Worm (Caenorhabditis elegans) whole organism, young adult: ENCODE data around the gene C25E10.17.

Experiments
- B0019.2 ChIP-seq: fragments of 200-800 bp; sonication (Bioruptor generic); conservative IDR thresholded peaks from 2 replicates; pipeline ENCODE4 v1.3.6; 2022; ENCODE audit warnings: missing genetic modification reagents, missing genetic modification characterization, missing compliant biosample characterization
- B0035.1 ChIP-seq: sonication (generic microtip); optimal IDR thresholded peaks from 2 replicates; lab custom pipeline; 2016; ENCODE audit warnings: missing genetic modification characterization, mild to moderate bottlenecking, missing compliant biosample characterization, missing genotype, missing genetic modification reagents
- B0261.1 ChIP-seq: sonication (generic microtip); optimal IDR thresholded peaks from 2 replicates; lab custom pipeline; 2016; ENCODE audit warnings: mild to moderate bottlenecking, missing genetic modification characterization, moderate library complexity, missing compliant biosample characterization
- B0336.3 ChIP-seq: fragments of 200-800 bp; sonication (Bioruptor generic); IDR thresholded peaks from 2 replicates; pipeline ENCODE4 v1.3.6; 2022; ENCODE audit warnings: missing genetic modification characterization, missing compliant biosample characterization
- D2030.7 ChIP-seq: fragments of 200-800 bp; sonication (Bioruptor generic); IDR thresholded peaks from 2 replicates; pipeline ENCODE4 v1.3.6; 2022; ENCODE audit warnings: missing genetic modification reagents, missing genetic modification characterization, missing compliant biosample characterization
- F33H1.4 ChIP-seq: fragments of 200-800 bp; sonication (Bioruptor generic); IDR thresholded peaks from 2 replicates; pipeline ENCODE4 v1.3.6; 2022; ENCODE audit warnings: missing genetic modification reagents, missing genetic modification characterization, missing compliant biosample characterization
- F37B4.10 ChIP-seq: fragments of 200-800 bp; sonication (Bioruptor generic); IDR thresholded peaks from 2 replicates; pipeline ENCODE4 v1.3.6; 2022; ENCODE audit warnings: missing genetic modification characterization, missing compliant biosample characterization
- ZK185.1 ChIP-seq: sonication (generic microtip); optimal IDR thresholded peaks from 2 replicates; lab custom pipeline; 2016; ENCODE audit warnings: mild to moderate bottlenecking, missing genetic modification characterization, missing compliant biosample characterization; ENCODE audit not compliant: poor library complexity, severe bottlenecking
- ama-1 ChIP-seq, 3 experiments: fragments of 150-350 bp in 1 of 3; sonication (generic microtip) in 2 of 3; optimal IDR thresholded peaks; 2 replicates each; lab custom pipeline; 2014 to 2018; ENCODE audit warnings: missing biosample characterization in 2 of 3, missing genetic modification characterization in 2 of 3, missing genetic modification reagents in 2 of 3
- aptf-2 ChIP-seq: fragments of 200-800 bp; sonication (Bioruptor generic); conservative IDR thresholded peaks from 2 replicates; pipeline ENCODE4 v1.3.6; 2022; ENCODE audit warnings: missing genetic modification reagents, missing genetic modification characterization, missing compliant biosample characterization
- athp-1 ChIP-seq: sonication (generic microtip); optimal IDR thresholded peaks from 2 replicates; lab custom pipeline; 2017; ENCODE audit warnings: mild to moderate bottlenecking, missing genetic modification characterization, missing compliant biosample characterization
- attf-3 ChIP-seq: fragments of 200-800 bp; sonication (Bioruptor generic); conservative IDR thresholded peaks from 2 replicates; pipeline ENCODE4 v1.3.6; 2022; ENCODE audit warnings: missing genetic modification reagents, missing genetic modification characterization, missing compliant biosample characterization
- bed-2 ChIP-seq: fragments of 200-800 bp; sonication (Bioruptor generic); IDR thresholded peaks from 2 replicates; pipeline ENCODE4 v1.3.6; 2022; ENCODE audit warnings: missing genetic modification reagents, missing genetic modification characterization, missing compliant biosample characterization
- ccch-3 ChIP-seq: fragments of 200-800 bp; sonication (Bioruptor generic); optimal IDR thresholded peaks from 2 replicates; lab custom pipeline; 2018; ENCODE audit warnings: mild to moderate bottlenecking, missing genetic modification characterization, missing compliant biosample characterization
- cebp-1 ChIP-seq, 2 experiments: fragments of 200-800 bp in 1 of 2; sonication (Bioruptor generic) in 1 of 2; sonication (generic microtip) in 1 of 2; IDR thresholded peaks in 1 of 2; optimal IDR thresholded peaks in 1 of 2; 2 replicates each; pipeline versions ENCODE4 v1.3.6 to Lab custom; 2017 to 2022; ENCODE audit warnings: missing compliant biosample characterization in 2 of 2, missing genetic modification characterization in 2 of 2, mild to moderate bottlenecking in 1 of 2, missing genetic modification reagents in 1 of 2, moderate library complexity in 1 of 2
- ceh-27 ChIP-seq: fragments of 200-800 bp; sonication (Bioruptor generic); optimal IDR thresholded peaks from 2 replicates; lab custom pipeline; 2018; ENCODE audit warnings: mild to moderate bottlenecking, missing genetic modification characterization, moderate library complexity, missing compliant biosample characterization
- ceh-79 ChIP-seq: sonication (generic microtip); optimal IDR thresholded peaks from 2 replicates; lab custom pipeline; 2017; ENCODE audit warnings: mild to moderate bottlenecking, missing genetic modification characterization, missing compliant biosample characterization
- egl-44 ChIP-seq: fragments of 200-800 bp; sonication (Bioruptor generic); IDR thresholded peaks from 2 replicates; pipeline ENCODE4 v1.3.6; 2022; ENCODE audit warnings: missing genetic modification reagents, missing genetic modification characterization, missing compliant biosample characterization
- ets-4 ChIP-seq: fragments of 200-800 bp; sonication (Bioruptor generic); optimal IDR thresholded peaks from 2 replicates; lab custom pipeline; 2018; ENCODE audit warnings: mild to moderate bottlenecking, missing genetic modification characterization, missing compliant biosample characterization
- gei-17 ChIP-seq: fragments of 200-800 bp; sonication (Bioruptor generic); optimal IDR thresholded peaks from 2 replicates; lab custom pipeline; 2018; ENCODE audit warnings: mild to moderate bottlenecking, missing genetic modification characterization, missing compliant biosample characterization
- hlh-26 ChIP-seq: fragments of 200-800 bp; sonication (Bioruptor generic); conservative IDR thresholded peaks from 2 replicates; pipeline ENCODE4 v1.3.6; 2022; ENCODE audit warnings: missing genetic modification reagents, missing genetic modification characterization, missing compliant biosample characterization
- lin-54 ChIP-seq: fragments of 200-800 bp; sonication (Bioruptor generic); optimal IDR thresholded peaks from 2 replicates; lab custom pipeline; 2018; ENCODE audit warnings: mild to moderate bottlenecking, missing genetic modification characterization, missing compliant biosample characterization
- lsl-1 ChIP-seq: fragments of 200-800 bp; sonication (Bioruptor generic); optimal IDR thresholded peaks from 2 replicates; lab custom pipeline; 2018; ENCODE audit warnings: mild to moderate bottlenecking, missing genetic modification characterization, moderate library complexity, missing compliant biosample characterization
- madf-10 ChIP-seq: sonication (generic microtip); optimal IDR thresholded peaks from 2 replicates; lab custom pipeline; 2016; ENCODE audit warnings: mild to moderate bottlenecking, missing genetic modification characterization, missing compliant biosample characterization
- madf-3 ChIP-seq: fragments of 200-800 bp; sonication (Bioruptor generic); IDR thresholded peaks from 2 replicates; pipeline ENCODE4 v1.3.6; 2022; ENCODE audit warnings: missing genetic modification reagents, missing genetic modification characterization, missing compliant biosample characterization
- madf-8 ChIP-seq: fragments of 200-800 bp; sonication (Bioruptor generic); conservative IDR thresholded peaks from 2 replicates; pipeline ENCODE4 v1.3.6; 2022; ENCODE audit warnings: missing genetic modification reagents, missing genetic modification characterization, missing compliant biosample characterization
- mxl-1 ChIP-seq: sonication (generic microtip); optimal IDR thresholded peaks from 2 replicates; lab custom pipeline; 2016; ENCODE audit warnings: missing genetic modification characterization, missing compliant biosample characterization
- nhr-120 ChIP-seq: fragments of 200-800 bp; sonication (Bioruptor generic); IDR thresholded peaks from 2 replicates; pipeline ENCODE4 v1.3.6; 2022; ENCODE audit warnings: missing genetic modification characterization, missing compliant biosample characterization
- nhr-80 ChIP-seq: sonication (generic microtip); optimal IDR thresholded peaks from 2 replicates; lab custom pipeline; 2016; ENCODE audit warnings: missing genetic modification characterization, missing compliant biosample characterization
- nhr-90 ChIP-seq: sonication (generic microtip); optimal IDR thresholded peaks from 2 replicates; lab custom pipeline; 2016; ENCODE audit warnings: missing genotype, mild to moderate bottlenecking, missing genetic modification characterization, missing compliant biosample characterization
- pha-4 ChIP-seq: fragments of 150-350 bp; sonication (generic microtip); optimal IDR thresholded peaks from 2 replicates; lab custom pipeline; 2014; ENCODE audit warnings: missing biosample characterization, missing genetic modification reagents, missing genetic modification characterization
- rec-8 ChIP-seq, 2 experiments: sonication (generic microtip); optimal IDR thresholded peaks; 2 replicates each; lab custom pipeline; 2016; ENCODE audit warnings: mild to moderate bottlenecking in 2 of 2, missing genetic modification characterization in 2 of 2, missing genetic modification reagents in 2 of 2, missing genotype in 2 of 2, missing biosample characterization in 1 of 2, missing compliant biosample characterization in 1 of 2, moderate library complexity in 1 of 2
- repo-1 ChIP-seq: sonication (generic microtip); optimal IDR thresholded peaks from 2 replicates; lab custom pipeline; 2017; ENCODE audit warnings: mild to moderate bottlenecking, missing genetic modification characterization, missing compliant biosample characterization
- snpc-1.1 ChIP-seq: sonication (generic microtip); optimal IDR thresholded peaks from 2 replicates; lab custom pipeline; 2017; ENCODE audit warnings: missing genetic modification characterization, mild to moderate bottlenecking, missing compliant biosample characterization, antibody characterized with exemption, moderate library complexity, missing genotype, missing genetic modification reagents; ENCODE audit not compliant: insufficient read depth
- snpc-3.4 ChIP-seq: sonication (generic microtip); optimal IDR thresholded peaks from 2 replicates; lab custom pipeline; 2017; ENCODE audit warnings: missing genetic modification characterization, mild to moderate bottlenecking, missing compliant biosample characterization, antibody characterized with exemption, moderate library complexity, missing genotype, missing genetic modification reagents
- sptf-2 ChIP-seq: fragments of 200-800 bp; sonication (Bioruptor generic); optimal IDR thresholded peaks from 2 replicates; lab custom pipeline; 2018; ENCODE audit warnings: mild to moderate bottlenecking, missing genetic modification characterization, missing compliant biosample characterization
- unc-130 ChIP-seq: sonication (generic microtip); optimal IDR thresholded peaks from 2 replicates; lab custom pipeline; 2016; ENCODE audit warnings: missing genetic modification reagents, missing genetic modification characterization, missing compliant biosample characterization
- unc-62 ChIP-seq: fragments of 150-350 bp; optimal IDR thresholded peaks from 2 replicates; lab custom pipeline; 2014; ENCODE audit warnings: missing biosample characterization, missing genetic modification reagents, missing genetic modification characterization
- zfh-2 ChIP-seq: fragments of 200-800 bp; sonication (Bioruptor generic); conservative IDR thresholded peaks from 2 replicates; pipeline ENCODE4 v1.3.6; 2022; ENCODE audit warnings: missing genetic modification reagents, missing genetic modification characterization, missing compliant biosample characterization
- ztf-22 ChIP-seq: fragments of 200-800 bp; sonication (Bioruptor generic); optimal IDR thresholded peaks from 2 replicates; lab custom pipeline; 2018; ENCODE audit warnings: mild to moderate bottlenecking, missing genetic modification characterization, moderate library complexity, missing compliant biosample characterization
- ztf-3 ChIP-seq: fragments of 200-800 bp; sonication (Bioruptor generic); optimal IDR thresholded peaks from 2 replicates; lab custom pipeline; 2018; ENCODE audit warnings: mild to moderate bottlenecking, missing genetic modification characterization, missing compliant biosample characterization

C25E10.17 gene

DNA sequence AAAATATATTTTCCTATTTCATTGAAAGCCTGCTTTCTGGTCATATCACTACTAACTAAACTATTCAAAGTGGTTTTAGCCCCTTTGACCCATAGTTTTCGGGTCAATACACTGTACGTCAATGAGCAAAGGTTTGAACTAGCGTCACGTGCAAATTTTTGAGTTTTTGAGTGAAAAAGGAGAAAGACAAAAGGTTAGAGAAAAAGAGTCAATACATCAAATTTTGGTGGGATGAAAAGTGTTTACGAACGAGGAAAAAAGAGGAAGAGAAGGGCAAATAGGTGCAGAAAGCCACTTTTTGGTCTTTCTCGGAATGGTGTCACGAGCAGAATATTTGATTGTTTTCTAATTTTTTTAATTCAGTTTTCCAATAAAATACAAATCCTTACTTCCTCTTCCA, 28.4 kb upstream of the C25E10.17 start:
- TF ChIP-seq ets-4 (GFP tag; lab: Kevin White, UChicago): no peak
- TF ChIP-seq unc-62 (GFP tag; lab: Kevin White, UChicago): no peak
- TF ChIP-seq nhr-120 (GFP tag; lab: Robert Waterston, UW): no peak
- TF ChIP-seq unc-130 (GFP tag; lab: Kevin White, UChicago): no peak

DNA sequence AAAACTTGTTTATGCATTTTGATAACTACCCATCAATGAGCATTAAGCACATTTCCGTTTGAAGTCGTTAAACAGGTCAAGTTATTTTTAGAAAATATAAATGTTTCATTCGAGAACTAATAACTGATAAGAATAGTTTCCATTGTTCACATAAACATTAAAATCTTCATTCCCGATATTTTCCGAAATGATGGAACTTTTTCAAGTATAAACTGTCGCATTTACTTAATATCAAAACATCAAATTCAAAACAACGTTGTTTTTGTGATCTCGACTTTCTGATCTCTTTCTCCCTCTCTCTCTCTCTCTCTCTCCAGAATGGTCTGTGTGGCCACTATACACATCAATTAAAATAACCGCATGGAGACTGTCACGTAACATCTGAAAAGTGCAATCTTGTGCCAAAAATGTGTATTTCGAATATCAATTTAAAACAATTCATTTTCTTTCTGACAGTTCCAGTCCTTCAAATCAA, 27.0 kb upstream of the C25E10.17 start:
- TF ChIP-seq B0035.1 (tag; lab: Kevin White, UChicago) (no peak), ama-1 (optimal IDR thresholded peaks at IDR 0.05; lab: Kevin White, UChicago) (peak; percentile 69), ama-1 (GFP tag; optimal IDR thresholded peaks at IDR 0.05; lab: Kevin White, UChicago) (no peak), zfh-2 (GFP tag; lab: Robert Waterston, UW) (no peak), egl-44 (no peak), ztf-22 (GFP tag; lab: Kevin White, UChicago) (no peak), ccch-3 (GFP tag; lab: Kevin White, UChicago) (no peak), pha-4 (tag; lab: Kevin White, UChicago) (peak; percentile 12), snpc-3.4 (tag; lab: Kevin White, UChicago) (no peak), snpc-1.1 (tag; lab: Kevin White, UChicago) (no peak), gei-17 (no peak), sptf-2 (no peak), nhr-80 (tag; lab: Kevin White, UChicago) (peak; percentile 64), repo-1 (no peak), athp-1 (tag; lab: Kevin White, UChicago) (no peak), B0336.3 (GFP tag; lab: Robert Waterston, UW) (peak; percentile 37; the same call in 1 of the 2 replicates), ZK185.1 (tag; lab: Kevin White, UChicago) (peak; percentile 11), bed-2 (no peak), nhr-90 (no peak), cebp-1 (GFP tag; IDR thresholded peaks at IDR 0.05; lab: Robert Waterston, UW) (0 out of 2 replicates have a peak, but pooled peaks have one; percentile 26), cebp-1 (tag; optimal IDR thresholded peaks at IDR 0.05; lab: Kevin White, UChicago) (peak; percentile 32), madf-10 (tag; lab: Kevin White, UChicago) (no peak), B0019.2 (GFP tag; lab: Robert Waterston, UW) (no peak), lsl-1 (GFP tag; lab: Kevin White, UChicago) (no peak)

DNA sequence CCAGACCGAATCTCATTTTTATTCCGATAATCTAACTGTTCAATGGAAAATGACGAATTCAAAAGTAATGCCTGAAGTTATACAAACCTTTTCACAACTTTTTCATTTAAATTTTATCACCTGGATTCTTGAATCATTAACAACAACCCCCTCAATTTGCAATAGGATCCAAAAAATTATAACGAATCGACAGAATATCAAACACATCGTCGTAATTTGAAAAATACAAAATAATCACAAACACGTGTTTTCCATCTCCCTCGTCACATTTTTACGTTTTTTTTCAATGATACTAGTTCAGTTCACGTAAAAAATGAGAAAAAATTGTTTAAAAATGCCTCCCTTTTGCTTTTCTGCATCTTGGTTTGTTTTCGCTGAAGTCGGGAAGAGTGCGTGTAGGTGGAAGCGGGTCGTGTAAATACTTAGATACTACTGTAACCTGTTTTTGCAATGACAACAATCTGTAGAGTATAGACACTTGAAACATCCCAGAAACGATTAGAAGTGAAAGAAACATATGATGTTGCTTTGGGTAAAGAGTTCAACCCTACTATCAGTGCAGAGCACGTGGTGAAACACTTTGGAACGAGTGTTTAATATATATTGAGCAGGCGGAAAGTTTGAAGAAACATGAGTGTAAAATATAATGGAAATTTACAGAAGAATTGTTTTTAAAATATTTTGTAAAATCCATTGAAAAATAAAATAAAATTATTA, 26.1 kb upstream of the C25E10.17 start, which contains the start of gene oac-50:
Gene oac-50, minus strand, starts transcription at position 219 of the 717 bp plus-strand sequence.
- TF ChIP-seq F33H1.4 (GFP tag; lab: Robert Waterston, UW) (no peak), cebp-1 (GFP tag; IDR thresholded peaks at IDR 0.05; lab: Robert Waterston, UW) (no peak), cebp-1 (tag; optimal IDR thresholded peaks at IDR 0.05; lab: Kevin White, UChicago) (peak; percentile 18)
- TF ChIP-seq, all 124 proteins: peak for 1

DNA sequence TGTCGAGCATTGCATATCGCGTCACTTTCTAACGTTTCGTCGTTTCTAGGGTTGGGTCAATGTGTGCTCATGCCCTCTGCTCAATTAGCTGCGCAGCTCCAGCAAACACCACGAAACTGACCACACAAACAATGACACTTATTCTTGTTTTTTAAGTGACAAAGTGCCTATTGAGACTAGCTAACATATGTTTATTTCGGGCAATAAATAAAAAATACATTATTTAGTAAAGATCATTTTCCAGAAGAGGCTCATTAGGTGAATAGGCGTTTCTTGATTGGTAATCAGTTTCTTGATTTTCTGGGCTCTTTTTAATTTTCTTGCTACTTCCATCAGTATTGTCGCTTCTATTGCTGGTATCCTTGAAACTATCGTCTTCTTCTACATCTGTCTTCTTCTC, 22.3 kb upstream of the C25E10.17 start, which contains the start of gene T27E4.5:
Gene T27E4.5, minus strand, starts transcription at position 101 of the 400 bp plus-strand sequence.
- TF ChIP-seq lin-54 (GFP tag; lab: Kevin White, UChicago) (no peak), rec-8 (tag; optimal IDR thresholded peaks at IDR 0.05; lab: Kevin White, UChicago) (no peak), ceh-27 (no peak), attf-3 (GFP tag; lab: Robert Waterston, UW) (no peak), D2030.7 (no peak), pha-4 (tag; lab: Kevin White, UChicago) (no peak), mxl-1 (tag; lab: Kevin White, UChicago) (no peak), gei-17 (no peak), ceh-79 (no peak), aptf-2 (GFP tag; lab: Robert Waterston, UW) (no peak), madf-8 (GFP tag; lab: Robert Waterston, UW) (no peak), F37B4.10 (GFP tag; lab: Robert Waterston, UW) (no peak), nhr-90 (no peak), madf-3 (GFP tag; lab: Robert Waterston, UW) (no peak), hlh-26 (GFP tag; lab: Robert Waterston, UW) (no peak), ztf-3 (GFP tag; lab: Kevin White, UChicago) (no peak), B0261.1 (tag; lab: Kevin White, UChicago) (no peak)
